Fruit fly (Drosophila melanogaster) whole organism, prepupa: ENCODE results near the gene CG15140.

Experiments
- Blimp-1 ChIP-seq: fragments of 200-800 bp; sonication (Bioruptor generic); optimal IDR thresholded peaks from 3 replicates; lab custom pipeline; 2017; ENCODE audit warnings: missing biosample characterization, missing genetic modification characterization, mild to moderate bottlenecking, moderate library complexity, missing genetic modification reagents
- CG31627 ChIP-seq: fragments of 200-800 bp; sonication (Bioruptor generic); optimal IDR thresholded peaks from 3 replicates; lab custom pipeline; 2016; ENCODE audit warnings: missing biosample characterization, missing genetic modification characterization
- CG32006 ChIP-seq: fragments of 200-800 bp; sonication (Bioruptor generic); optimal IDR thresholded peaks from 3 replicates; lab custom pipeline; 2017; ENCODE audit warnings: missing biosample characterization, mild to moderate bottlenecking, missing genetic modification characterization
- CG3919 ChIP-seq: fragments of 200-800 bp; sonication (Bioruptor generic); optimal IDR thresholded peaks from 3 replicates; lab custom pipeline; 2016; ENCODE audit warnings: missing biosample characterization, missing genetic modification characterization
- CG6276 ChIP-seq: fragments of 200-800 bp; sonication (Bioruptor generic); optimal IDR thresholded peaks from 2 replicates; lab custom pipeline; 2017; ENCODE audit warnings: missing biosample characterization, mild to moderate bottlenecking, missing genetic modification characterization
- CG6854 ChIP-seq: fragments of 200-800 bp; sonication (Bioruptor generic); optimal IDR thresholded peaks from 2 replicates; lab custom pipeline; 2017; ENCODE audit warnings: missing biosample characterization, mild to moderate bottlenecking, missing genetic modification characterization
- Eip75B ChIP-seq: fragments of 200-800 bp; sonication (Bioruptor generic); optimal IDR thresholded peaks from 3 replicates; lab custom pipeline; 2016; ENCODE audit warnings: missing biosample characterization, missing genetic modification characterization
- Gug ChIP-seq: fragments of 200-800 bp; sonication (Bioruptor generic); IDR thresholded peaks from 2 replicates; pipeline ENCODE4 v1.3.6; 2022; ENCODE audit warnings: missing biosample characterization, missing genetic modification characterization
- Lpt ChIP-seq: fragments of 200-800 bp; sonication (Bioruptor generic); optimal IDR thresholded peaks from 3 replicates; lab custom pipeline; 2016; ENCODE audit warnings: missing biosample characterization, missing genetic modification characterization
- Smox ChIP-seq: fragments of 200-800 bp; sonication (Bioruptor generic); optimal IDR thresholded peaks from 3 replicates; lab custom pipeline; 2016; ENCODE audit warnings: missing biosample characterization, missing genetic modification characterization
- cyc ChIP-seq: fragments of 200-800 bp; sonication (Bioruptor generic); optimal IDR thresholded peaks from 3 replicates; lab custom pipeline; 2016; ENCODE audit warnings: missing biosample characterization, missing genetic modification characterization
- fd85E ChIP-seq: fragments of 200-800 bp; sonication (Bioruptor generic); optimal IDR thresholded peaks from 3 replicates; lab custom pipeline; 2016; ENCODE audit warnings: missing biosample characterization, missing genetic modification characterization
- net ChIP-seq: fragments of 200-800 bp; sonication (Bioruptor generic); optimal IDR thresholded peaks from 3 replicates; lab custom pipeline; 2016; ENCODE audit warnings: missing biosample characterization, missing genetic modification characterization
- topi ChIP-seq: fragments of 200-800 bp; sonication (Bioruptor generic); optimal IDR thresholded peaks from 3 replicates; lab custom pipeline; 2016; ENCODE audit warnings: missing biosample characterization, missing genetic modification characterization

DNA sequence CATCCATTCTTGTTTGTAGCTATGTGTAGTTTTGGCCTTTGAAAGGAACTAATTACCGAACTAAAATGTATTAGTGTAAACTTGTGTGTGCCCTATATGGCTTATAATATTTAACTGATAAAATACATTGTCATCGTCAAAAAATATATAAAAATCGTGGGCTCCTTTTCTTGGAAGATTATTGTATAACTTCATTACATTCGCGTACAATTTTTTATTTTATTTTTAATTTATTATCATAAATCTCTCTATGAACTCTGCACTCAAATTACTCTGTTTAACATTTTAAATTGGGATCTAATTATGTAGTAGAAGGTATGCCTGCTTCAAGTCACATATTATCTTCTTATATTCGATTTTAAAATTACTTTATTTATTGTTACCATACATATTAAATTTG is 6.1 kb downstream of the CG15140 start, which contains the start of gene CG6380:
- TF ChIP-seq CG32006, result no peak
- no peak for TF ChIP-seq topi (GFP tag; lab: Kevin White, UChicago)
- TF ChIP-seq Gug (GFP tag; lab: Robert Waterston, UW), result no peak
- TF ChIP-seq net, result no peak
- no peak for TF ChIP-seq Eip75B (GFP tag; lab: Kevin White, UChicago)
- no peak for TF ChIP-seq Blimp-1 (GFP tag; lab: Kevin White, UChicago)
- TF ChIP-seq CG6854 (GFP tag; lab: Kevin White, UChicago), result no peak
- no peak for TF ChIP-seq cyc (GFP tag; lab: Kevin White, UChicago)
- TF ChIP-seq Smox (GFP tag; lab: Kevin White, UChicago), result no peak
- TF ChIP-seq CG6276 (GFP tag; lab: Kevin White, UChicago), result no peak
- no peak for TF ChIP-seq Lpt (GFP tag; lab: Kevin White, UChicago)
- TF ChIP-seq CG3919, result no peak
- TF ChIP-seq CG31627, result no peak
- no peak for TF ChIP-seq fd85E (GFP tag; lab: Kevin White, UChicago)
